Worm (Caenorhabditis elegans) whole organism, late embryonic: Measurements from ENCODE around the gene iff-2.

ENCODE experiments used
- F13H6.1 ChIP-seq: sonication (generic microtip); optimal IDR thresholded peaks from 2 replicates; lab custom pipeline; 2016; ENCODE audit warnings: missing genetic modification characterization, missing compliant biosample characterization
- ama-1 ChIP-seq: fragments of 150-350 bp; optimal IDR thresholded peaks from 2 replicates; lab custom pipeline; 2014
- fkh-10 ChIP-seq: fragments of 150-350 bp; optimal IDR thresholded peaks from 2 replicates; lab custom pipeline; 2014; ENCODE audit warnings: missing biosample characterization, missing genetic modification reagents, missing genetic modification characterization
- mec-3 ChIP-seq: sonication (generic microtip); optimal IDR thresholded peaks from 2 replicates; lab custom pipeline; 2016; ENCODE audit warnings: borderline replicate concordance, missing genetic modification characterization, missing compliant biosample characterization
- nfya-1 ChIP-seq: sonication (generic microtip); optimal IDR thresholded peaks from 2 replicates; lab custom pipeline; 2017; ENCODE audit warnings: missing genetic modification characterization, mild to moderate bottlenecking, missing compliant biosample characterization, antibody characterized with exemption, moderate library complexity
- odd-2 ChIP-seq: sonication (generic microtip); optimal IDR thresholded peaks from 2 replicates; lab custom pipeline; 2017; ENCODE audit warnings: antibody characterized with exemption, mild to moderate bottlenecking, missing genetic modification characterization, missing compliant biosample characterization
- zip-5 ChIP-seq: sonication (generic microtip); optimal IDR thresholded peaks from 2 replicates; lab custom pipeline; 2016; ENCODE audit warnings: missing genetic modification characterization, missing compliant biosample characterization

DNA sequence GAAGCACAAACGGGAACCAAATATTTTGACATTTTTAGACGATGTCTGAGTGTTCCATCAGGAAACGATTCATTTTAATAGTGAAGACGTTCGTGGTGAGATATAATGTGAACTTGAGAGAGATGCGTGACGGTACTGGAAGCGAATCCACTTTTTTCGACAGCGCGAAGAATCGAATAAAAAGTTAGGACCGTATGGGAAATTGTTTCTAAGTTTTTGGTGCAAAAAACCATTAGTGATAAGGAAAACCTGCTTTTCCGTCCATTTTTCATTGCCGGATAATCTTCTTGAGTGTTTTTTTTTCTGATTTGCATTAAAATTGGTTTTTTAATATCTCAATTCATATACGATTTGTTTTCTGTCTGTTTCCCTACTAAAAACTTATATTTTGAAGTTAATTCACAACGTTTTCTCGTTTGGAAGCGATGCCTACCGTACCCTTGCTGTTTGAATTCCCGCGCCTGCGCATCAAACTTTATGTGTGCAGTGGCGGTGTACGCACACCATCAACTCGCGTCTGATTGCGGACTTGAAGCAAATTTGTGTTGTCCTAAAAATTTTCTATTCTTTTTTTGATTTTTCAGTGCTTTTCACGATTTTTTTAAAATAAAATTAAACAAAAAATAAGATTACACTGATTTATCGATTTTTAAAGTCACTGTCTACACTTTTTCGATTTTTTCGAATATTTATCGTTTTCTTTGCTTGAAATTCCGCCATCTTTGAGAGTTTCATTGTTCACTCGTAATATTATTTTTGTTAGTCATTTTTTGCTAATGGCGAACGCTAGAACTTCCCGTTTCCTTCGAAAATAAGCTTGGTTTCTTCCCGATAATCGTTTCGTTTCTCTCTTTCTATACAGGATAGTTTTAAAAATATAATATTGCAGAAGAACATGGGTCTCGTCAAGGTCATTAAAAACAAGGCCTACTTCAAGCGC lies 8.1 kb upstream of the iff-2 start, which contains the start of the genes col-38 and rpl-5:
- TF ChIP-seq odd-2 = no peak
- no peak for TF ChIP-seq fkh-10
- peak; percentile 87 for TF ChIP-seq nfya-1
- peak; percentile 7 for TF ChIP-seq F13H6.1 (tag; lab: Kevin White, UChicago)
- TF ChIP-seq mec-3 (tag; lab: Kevin White, UChicago) = no peak
- no peak for TF ChIP-seq ama-1 (lab: Kevin White, UChicago)
- TF ChIP-seq zip-5 (tag; lab: Kevin White, UChicago) = no peak
